Worm (Caenorhabditis elegans): ENCODE results near the gene srz-83.

DNA sequence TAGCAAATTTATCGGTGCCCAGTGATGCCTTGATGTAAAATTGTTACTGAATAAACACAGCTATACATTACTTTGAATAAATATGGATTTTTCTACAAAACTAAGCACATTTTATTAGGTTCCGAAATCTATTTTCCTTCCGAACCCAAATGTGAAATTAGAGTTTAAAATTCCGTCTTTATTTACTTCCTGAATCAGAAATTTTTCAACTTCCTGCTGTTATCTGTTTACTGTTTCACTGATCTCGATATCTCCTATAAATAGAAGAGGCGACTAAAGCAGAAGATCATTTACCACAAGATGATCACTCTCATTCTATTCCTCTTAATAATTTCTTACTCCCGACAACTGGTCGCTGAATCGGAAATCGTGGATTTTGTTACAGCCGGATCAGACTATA, 34.5 kb upstream of the srz-83 start, which contains the start of gene F58E2.2:
- no peak for TF ChIP-seq fos-1 (tag; optimal IDR thresholded peaks at IDR 0.05)
- no peak for TF ChIP-seq sox-4 (tag; optimal IDR thresholded peaks at IDR 0.05)
- TF ChIP-seq egl-27 (tag; optimal IDR thresholded peaks at IDR 0.05): no peak
- TF ChIP-seq unc-86 (tag; optimal IDR thresholded peaks at IDR 0.05): no peak
- no peak for TF ChIP-seq lsy-2 (tag; optimal IDR thresholded peaks at IDR 0.05)
- TF ChIP-seq blmp-1 (tag; optimal IDR thresholded peaks at IDR 0.05): no peak
- no peak for TF ChIP-seq tbx-2 (tag; optimal IDR thresholded peaks at IDR 0.05)
- TF ChIP-seq ztf-11 (tag; optimal IDR thresholded peaks at IDR 0.05): no peak
